Fruit fly (Drosophila melanogaster) whole organism, embryonic: ENCODE results near the gene CG7685.
A peak's percentile ranks its signal among the peaks of the same experiment; 100 is the strongest.

Experiments used
- Adf1 ChIP-seq: fragments of 200-800 bp; sonication (Bioruptor generic); IDR thresholded peaks from 2 replicates; pipeline ENCODE4 v1.3.6; 2022; ENCODE audit warnings: missing biosample characterization, missing genetic modification characterization
- Blimp-1 ChIP-seq: fragments of 200-800 bp; sonication (Bioruptor generic); optimal IDR thresholded peaks from 3 replicates; lab custom pipeline; 2018; ENCODE audit warnings: missing biosample characterization, missing genetic modification characterization, mild to moderate bottlenecking, moderate library complexity, missing genetic modification reagents
- C15 ChIP-seq: fragments of 200-800 bp; sonication (Bioruptor generic); IDR thresholded peaks from 3 replicates; pipeline ENCODE4 v1.3.6; 2022; ENCODE audit warnings: missing biosample characterization, missing genetic modification characterization
- CG12391 ChIP-seq: fragments of 200-800 bp; sonication (Bioruptor generic); optimal IDR thresholded peaks from 3 replicates; lab custom pipeline; 2018; ENCODE audit warnings: missing biosample characterization, mild to moderate bottlenecking, missing genetic modification characterization, moderate library complexity
- CG13296 ChIP-seq: fragments of 200-800 bp; sonication (Bioruptor generic); optimal IDR thresholded peaks from 3 replicates; lab custom pipeline; 2018; ENCODE audit warnings: missing biosample characterization, mild to moderate bottlenecking, missing genetic modification characterization
- CG17802 ChIP-seq: fragments of 200-800 bp; sonication (Bioruptor generic); optimal IDR thresholded peaks from 2 replicates; lab custom pipeline; 2018; ENCODE audit warnings: missing biosample characterization, mild to moderate bottlenecking, missing genetic modification characterization, moderate library complexity
- CG1792 ChIP-seq: fragments of 200-800 bp; sonication (Bioruptor generic); optimal IDR thresholded peaks from 2 replicates; lab custom pipeline; 2016; ENCODE audit warnings: missing biosample characterization, missing genetic modification characterization
- CG2875 ChIP-seq: fragments of 200-800 bp; sonication (Bioruptor generic); optimal IDR thresholded peaks from 2 replicates; lab custom pipeline; 2017; ENCODE audit warnings: missing biosample characterization, mild to moderate bottlenecking, missing genetic modification characterization, missing genetic modification reagents
- CG3065 ChIP-seq: fragments of 200-800 bp; sonication (Bioruptor generic); optimal IDR thresholded peaks from 2 replicates; lab custom pipeline; 2016; ENCODE audit warnings: missing biosample characterization, missing genetic modification characterization
- CG4282 ChIP-seq: fragments of 200-800 bp; sonication (Bioruptor generic); optimal IDR thresholded peaks from 2 replicates; lab custom pipeline; 2016; ENCODE audit warnings: missing biosample characterization, missing genetic modification characterization
- CG4820 ChIP-seq: fragments of 200-800 bp; sonication (Bioruptor generic); optimal IDR thresholded peaks from 3 replicates; lab custom pipeline; 2016; ENCODE audit warnings: missing biosample characterization, missing genetic modification characterization
- CG6791 ChIP-seq: fragments of 200-800 bp; sonication (Bioruptor generic); IDR thresholded peaks from 3 replicates; pipeline ENCODE4 v1.3.6; 2022; ENCODE audit warnings: missing biosample characterization, missing genetic modification characterization; ENCODE audit not compliant: partially characterized antibody
- CG7372 ChIP-seq: fragments of 200-800 bp; sonication (Bioruptor generic); IDR thresholded peaks from 2 replicates; pipeline ENCODE4 v1.3.6; 2022; ENCODE audit warnings: missing biosample characterization, missing genetic modification characterization
- CG7556 ChIP-seq: fragments of 200-800 bp; sonication (Bioruptor generic); optimal IDR thresholded peaks from 2 replicates; lab custom pipeline; 2017; ENCODE audit warnings: missing biosample characterization, mild to moderate bottlenecking, missing genetic modification characterization
- CG7839 ChIP-seq: fragments of 200-800 bp; sonication (Bioruptor generic); optimal IDR thresholded peaks from 3 replicates; lab custom pipeline; 2018; ENCODE audit warnings: missing biosample characterization, mild to moderate bottlenecking, missing genetic modification characterization, moderate library complexity
- CG8290 ChIP-seq, 3 experiments: fragments of 200-800 bp; sonication (Bioruptor generic); optimal IDR thresholded peaks; 2 replicates each; lab custom pipeline; 2016 to 2019; ENCODE audit warnings: missing biosample characterization in 3 of 3, missing genetic modification characterization in 3 of 3, mild to moderate bottlenecking in 2 of 3, moderate library complexity in 1 of 3
- CG8359 ChIP-seq: fragments of 200-800 bp; sonication (Bioruptor generic); optimal IDR thresholded peaks from 2 replicates; lab custom pipeline; 2017; ENCODE audit warnings: missing biosample characterization, mild to moderate bottlenecking, missing genetic modification characterization, borderline replicate concordance
- CG8765 ChIP-seq: fragments of 200-800 bp; sonication (Bioruptor generic); IDR thresholded peaks from 2 replicates; pipeline ENCODE4 v1.3.6; 2022; ENCODE audit warnings: missing biosample characterization, missing genetic modification characterization
- CG9727 ChIP-seq: fragments of 200-800 bp; sonication (Bioruptor generic); optimal IDR thresholded peaks from 3 replicates; lab custom pipeline; 2017; ENCODE audit warnings: missing biosample characterization, mild to moderate bottlenecking, missing genetic modification characterization
- Drgx ChIP-seq: fragments of 200-800 bp; sonication (Bioruptor generic); IDR thresholded peaks from 2 replicates; pipeline ENCODE4 v1.3.6; 2022; ENCODE audit warnings: missing biosample characterization, missing genetic modification characterization
- H15 ChIP-seq: fragments of 200-800 bp; sonication (Bioruptor generic); IDR thresholded peaks from 3 replicates; pipeline ENCODE4 v1.3.6; 2022; ENCODE audit warnings: missing biosample characterization, missing genetic modification characterization
- HLHmδ ChIP-seq: fragments of 200-800 bp; sonication (Bioruptor generic); optimal IDR thresholded peaks from 2 replicates; lab custom pipeline; 2018; ENCODE audit warnings: missing biosample characterization, mild to moderate bottlenecking, missing genetic modification characterization, moderate library complexity
- NFAT ChIP-seq: fragments of 200-800 bp; sonication (Bioruptor generic); IDR thresholded peaks from 2 replicates; pipeline ENCODE4 v1.3.6; 2022; ENCODE audit warnings: missing biosample characterization, missing genetic modification characterization
- Nf-YB ChIP-seq: fragments of 200-800 bp; sonication (Bioruptor generic); optimal IDR thresholded peaks from 3 replicates; lab custom pipeline; 2019; ENCODE audit warnings: missing biosample characterization, mild to moderate bottlenecking, missing genetic modification characterization, moderate library complexity
- Oaz ChIP-seq: fragments of 200-800 bp; sonication (Bioruptor generic); IDR thresholded peaks from 2 replicates; pipeline ENCODE4 v1.3.6; 2022; ENCODE audit warnings: missing biosample characterization, missing genetic modification characterization
- Pdp1 ChIP-seq, 2 experiments: fragments of 200-800 bp; sonication (Bioruptor generic); optimal IDR thresholded peaks; 3 replicates each; lab custom pipeline; 2016; ENCODE audit warnings: missing biosample characterization in 2 of 2, missing genetic modification characterization in 2 of 2, mild to moderate bottlenecking in 1 of 2, moderate library complexity in 1 of 2
- Poxn ChIP-seq: fragments of 200-800 bp; sonication (Bioruptor generic); IDR thresholded peaks from 2 replicates; pipeline ENCODE4 v1.3.6; 2022; ENCODE audit warnings: missing biosample characterization, missing genetic modification characterization
- Stat92E ChIP-seq, 3 experiments: fragments of >200 bp in 2 of 3; fragments of 200-800 bp in 1 of 3; sonication (Bioruptor generic) in 1 of 3; optimal IDR thresholded peaks; 2 replicates each; lab custom pipeline; 2017 to 2019; ENCODE audit warnings: missing biosample characterization in 3 of 3, missing genetic modification characterization in 3 of 3, mild to moderate bottlenecking in 1 of 3, moderate library complexity in 1 of 3
- ab ChIP-seq: fragments of 200-800 bp; sonication (Bioruptor generic); optimal IDR thresholded peaks from 2 replicates; lab custom pipeline; 2016; ENCODE audit warnings: missing biosample characterization, missing genetic modification characterization
- chinmo ChIP-seq: fragments of 200-800 bp; sonication (Bioruptor generic); IDR thresholded peaks from 4 replicates; pipeline ENCODE4 v1.3.6; 2022; ENCODE audit warnings: missing biosample characterization, missing genetic modification characterization; ENCODE audit not compliant: partially characterized antibody
- dmrt11E ChIP-seq: fragments of 200-800 bp; sonication (Bioruptor generic); optimal IDR thresholded peaks from 3 replicates; lab custom pipeline; 2018; ENCODE audit warnings: missing biosample characterization, mild to moderate bottlenecking, missing genetic modification characterization, moderate library complexity
- exex ChIP-seq: fragments of 200-800 bp; sonication (Bioruptor generic); optimal IDR thresholded peaks from 4 replicates; lab custom pipeline; 2018; ENCODE audit warnings: missing biosample characterization, mild to moderate bottlenecking, missing genetic modification characterization, moderate library complexity
- fd64A ChIP-seq: fragments of 200-800 bp; sonication (Bioruptor generic); optimal IDR thresholded peaks from 3 replicates; lab custom pipeline; 2018; ENCODE audit warnings: missing biosample characterization, mild to moderate bottlenecking, missing genetic modification characterization
- fd96Cb ChIP-seq: fragments of 200-800 bp; sonication (Bioruptor generic); optimal IDR thresholded peaks from 2 replicates; lab custom pipeline; 2018; ENCODE audit warnings: missing biosample characterization, mild to moderate bottlenecking, missing genetic modification characterization, moderate library complexity
- gce ChIP-seq: fragments of 200-800 bp; sonication (Bioruptor generic); IDR thresholded peaks from 3 replicates; pipeline ENCODE4 v1.3.6; 2022; ENCODE audit warnings: missing biosample characterization, missing genetic modification characterization
- gcm ChIP-seq: fragments of 200-800 bp; sonication (Bioruptor generic); optimal IDR thresholded peaks from 2 replicates; lab custom pipeline; 2019; ENCODE audit warnings: missing biosample characterization, mild to moderate bottlenecking, missing genetic modification characterization, moderate library complexity
- gem ChIP-seq: fragments of 200-800 bp; sonication (Bioruptor generic); optimal IDR thresholded peaks from 2 replicates; lab custom pipeline; 2019; ENCODE audit warnings: missing biosample characterization, mild to moderate bottlenecking, missing genetic modification characterization, moderate library complexity
- hkb ChIP-seq, 2 experiments: fragments of 200-800 bp in 1 of 2; fragments of >200 bp in 1 of 2; sonication (Bioruptor generic) in 1 of 2; IDR thresholded peaks in 1 of 2; optimal IDR thresholded peaks in 1 of 2; 2 replicates each; pipeline versions ENCODE4 v1.3.6 to Lab custom; 2017 to 2022; ENCODE audit warnings: missing biosample characterization in 1 of 2, missing genetic modification characterization in 1 of 2
- lilli ChIP-seq: fragments of 200-800 bp; sonication (Bioruptor generic); optimal IDR thresholded peaks from 3 replicates; lab custom pipeline; 2016; ENCODE audit warnings: missing biosample characterization, missing genetic modification characterization
- lov ChIP-seq, 2 experiments: fragments of 200-800 bp in 1 of 2; fragments of >200 bp in 1 of 2; sonication (Bioruptor generic) in 1 of 2; IDR thresholded peaks in 1 of 2; optimal IDR thresholded peaks in 1 of 2; 2 replicates in 1 of 2; 3 replicates in 1 of 2; pipeline versions ENCODE4 v1.3.6 to Lab custom; 2017 to 2022; ENCODE audit warnings: missing biosample characterization in 1 of 2, missing genetic modification characterization in 1 of 2
- pita ChIP-seq: fragments of 200-800 bp; sonication (Bioruptor generic); optimal IDR thresholded peaks from 2 replicates; lab custom pipeline; 2017; ENCODE audit warnings: missing biosample characterization, mild to moderate bottlenecking, missing genetic modification characterization
- rib ChIP-seq: fragments of 200-800 bp; sonication (Bioruptor generic); IDR thresholded peaks from 2 replicates; pipeline ENCODE4 v1.3.6; 2022; ENCODE audit warnings: missing biosample characterization, missing genetic modification characterization
- run ChIP-seq: fragments of 200-800 bp; sonication (Bioruptor generic); optimal IDR thresholded peaks from 3 replicates; lab custom pipeline; 2018; ENCODE audit warnings: missing biosample characterization, mild to moderate bottlenecking, missing genetic modification characterization
- sc ChIP-seq, 3 experiments: fragments of >200 bp in 2 of 3; fragments of 200-800 bp in 1 of 3; sonication (Bioruptor generic) in 1 of 3; optimal IDR thresholded peaks; 2 replicates in 2 of 3; 3 replicates in 1 of 3; lab custom pipeline; 2017; ENCODE audit warnings: mild to moderate bottlenecking in 1 of 3, missing biosample characterization in 1 of 3, missing genetic modification characterization in 1 of 3, missing genetic modification reagents in 1 of 3
- sna ChIP-seq: fragments of 200-800 bp; sonication (Bioruptor generic); IDR thresholded peaks from 2 replicates; pipeline ENCODE4 v1.3.6; 2022; ENCODE audit warnings: missing biosample characterization, missing genetic modification characterization; ENCODE audit not compliant: partially characterized antibody
- trh ChIP-seq: fragments of 200-800 bp; sonication (Bioruptor generic); optimal IDR thresholded peaks from 2 replicates; lab custom pipeline; 2016; ENCODE audit warnings: missing biosample characterization, missing genetic modification characterization

CG7685 gene

dm6 chr3R:18438181-18438826 lies 33.6 kb downstream of the CG7685 start (continued):
- TF ChIP-seq Stat92E (GFP tag; optimal IDR thresholded peaks at IDR 0.05; lab: Kevin White, UChicago) (no peak), CG6791 (no peak), CG1792 (GFP tag; lab: Kevin White, UChicago) (peak; percentile 7), Adf1 (peak; percentile 29; the same call in 1 of the 2 replicates), exex (tag; lab: Kevin White, UChicago) (peak; percentile 55), chinmo (GFP tag; lab: Robert Waterston, UW) (0 out of 4 replicates have a peak, but pooled peaks have one; percentile 54), fd64A (GFP tag; lab: Kevin White, UChicago) (peak; percentile 1), lov (optimal IDR thresholded peaks at IDR 0.05; lab: Kevin White, UChicago) (no peak), lov (GFP tag; IDR thresholded peaks at IDR 0.05; lab: Robert Waterston, UW) (0 out of 3 replicates have a peak, but pooled peaks have one; percentile 38), CG7839 (no peak), sna (no peak), CG8765 (GFP tag; lab: Robert Waterston, UW) (no peak), Pdp1 (GFP tag; optimal IDR thresholded peaks at IDR 0.05; lab: Kevin White, UChicago) (peak in 1 of 2 experiments; percentile 70), gce (0 out of 3 replicates have a peak, but pooled peaks have one; percentile 4), CG9727 (GFP tag; lab: Kevin White, UChicago) (no peak), Blimp-1 (peak; percentile 58), hkb (optimal IDR thresholded peaks at IDR 0.05; lab: Kevin White, UChicago) (no peak), hkb (GFP tag; IDR thresholded peaks at IDR 0.05; lab: Robert Waterston, UW) (no peak), Drgx (GFP tag; lab: Robert Waterston, UW) (no peak), CG4820 (GFP tag; lab: Kevin White, UChicago) (no peak), CG3065 (GFP tag; lab: Kevin White, UChicago) (no peak), CG7556 (GFP tag; lab: Kevin White, UChicago) (no peak), trh (GFP tag; lab: Kevin White, UChicago) (no peak), CG13296 (GFP tag; lab: Kevin White, UChicago) (no peak), fd96Cb (tag; lab: Kevin White, UChicago) (peak; percentile 8), CG8290 (GFP tag; optimal IDR thresholded peaks at IDR 0.05; lab: Kevin White, UChicago) (no peak), CG8290 (tag; optimal IDR thresholded peaks at IDR 0.05; lab: Kevin White, UChicago) (no peak), CG4282 (GFP tag; lab: Kevin White, UChicago) (no peak), Nf-YB (no peak), sc (optimal IDR thresholded peaks at IDR 0.05; lab: Kevin White, UChicago) (no peak), sc (GFP tag; optimal IDR thresholded peaks at IDR 0.05; lab: Kevin White, UChicago) (peak; percentile 36), CG8359 (GFP tag; lab: Kevin White, UChicago) (no peak), Oaz (GFP tag; lab: Robert Waterston, UW) (no peak), NFAT (GFP tag; lab: Robert Waterston, UW) (no peak), lilli (GFP tag; lab: Kevin White, UChicago) (no peak), C15 (GFP tag; lab: Robert Waterston, UW) (no peak), Poxn (GFP tag; lab: Robert Waterston, UW) (no peak), ab (GFP tag; lab: Kevin White, UChicago) (no peak), pita (no peak), dmrt11E (peak; percentile 11), CG17802 (tag; lab: Kevin White, UChicago) (no peak), rib (GFP tag; lab: Robert Waterston, UW) (peak; percentile 26; the same call in 1 of the 2 replicates), run (no peak), CG7372 (no peak), CG12391 (tag; lab: Kevin White, UChicago) (no peak), HLHmδ (GFP tag; lab: Kevin White, UChicago) (no peak), CG2875 (GFP tag; lab: Kevin White, UChicago) (peak; percentile 37), gem (peak; percentile 15), gcm (GFP tag; lab: Kevin White, UChicago) (no peak), H15 (no peak)
